Worm (Caenorhabditis elegans) whole organism, L4 larva: ENCODE measurements around the gene F56H9.2.

ENCODE experiments used
- F26F4.8 ChIP-seq: fragments of 200-800 bp; sonication (Bioruptor generic); conservative IDR thresholded peaks from 2 replicates; pipeline ENCODE4 v1.3.6; 2022; ENCODE audit warnings: missing genetic modification characterization, missing compliant biosample characterization
- F44E2.7 ChIP-seq: fragments of 200-800 bp; sonication (Bioruptor generic); IDR thresholded peaks from 2 replicates; pipeline ENCODE4 v2.1.2; 2022; ENCODE audit warnings: missing genetic modification characterization, missing compliant biosample characterization
- F49E8.2 ChIP-seq: sonication (generic microtip); optimal IDR thresholded peaks from 2 replicates; lab custom pipeline; 2016; ENCODE audit warnings: missing compliant biosample characterization, mild to moderate bottlenecking, missing genetic modification characterization, borderline replicate concordance
- R02D3.7 ChIP-seq: fragments of 150-350 bp; sonication (generic microtip); optimal IDR thresholded peaks from 3 replicates; lab custom pipeline; 2014; ENCODE audit warnings: missing biosample characterization, missing genetic modification characterization
- T20F7.1 ChIP-seq: fragments of 200-800 bp; sonication (Bioruptor generic); optimal IDR thresholded peaks from 2 replicates; lab custom pipeline; 2018; ENCODE audit warnings: mild to moderate bottlenecking, missing genetic modification characterization, missing compliant biosample characterization
- Y105C5A.15 ChIP-seq: fragments of 200-800 bp; sonication (Bioruptor generic); IDR thresholded peaks from 2 replicates; pipeline ENCODE4 v1.3.6; 2022; ENCODE audit warnings: missing genetic modification characterization, missing compliant biosample characterization
- Y48G9A.11 ChIP-seq: fragments of 200-800 bp; sonication (Bioruptor generic); IDR thresholded peaks from 2 replicates; pipeline ENCODE4 v1.3.6; 2022; ENCODE audit warnings: missing genetic modification reagents, missing genetic modification characterization, missing compliant biosample characterization
- aha-1 ChIP-seq: fragments of 150-350 bp; peaks from one replicate; lab custom pipeline; 2014; ENCODE audit warnings: missing biosample characterization, missing genetic modification characterization
- ama-1 ChIP-seq: fragments of 150-350 bp; optimal IDR thresholded peaks from 2 replicates; lab custom pipeline; 2014; ENCODE audit warnings: inconsistent platforms, mixed read lengths
- ceh-28 ChIP-seq: fragments of 150-350 bp; optimal IDR thresholded peaks from 2 replicates; lab custom pipeline; 2014; ENCODE audit warnings: missing biosample characterization, missing genetic modification reagents, missing genetic modification characterization
- cey-2 ChIP-seq: sonication (generic microtip); optimal IDR thresholded peaks from 3 replicates; lab custom pipeline; 2017; ENCODE audit warnings: missing genetic modification characterization, mild to moderate bottlenecking, missing compliant biosample characterization, antibody characterized with exemption, borderline replicate concordance; ENCODE audit not compliant: insufficient read depth
- ctbp-1 ChIP-seq: fragments of 200-800 bp; sonication (Bioruptor generic); IDR thresholded peaks from 2 replicates; pipeline ENCODE4 v1.3.6; 2022; ENCODE audit warnings: missing genetic modification reagents, missing genetic modification characterization, missing compliant biosample characterization
- daf-16 ChIP-seq, 3 experiments: sonication (generic microtip); optimal IDR thresholded peaks; 2 replicates each; lab custom pipeline; 2016 to 2017; ENCODE audit warnings: missing genetic modification characterization in 3 of 3, missing genetic modification reagents in 3 of 3, mild to moderate bottlenecking in 2 of 3, missing compliant biosample characterization in 2 of 3, missing biosample characterization in 1 of 3, moderate library complexity in 1 of 3
- dmd-6 ChIP-seq: fragments of 200-800 bp; sonication (Bioruptor generic); IDR thresholded peaks from 2 replicates; pipeline ENCODE4 v1.3.6; 2022; ENCODE audit warnings: missing genetic modification reagents, missing genetic modification characterization, missing compliant biosample characterization
- dve-1 ChIP-seq: sonication (generic microtip); optimal IDR thresholded peaks from 2 replicates; lab custom pipeline; 2017; ENCODE audit warnings: antibody characterized with exemption, mild to moderate bottlenecking, missing genetic modification characterization, missing compliant biosample characterization; ENCODE audit not compliant: insufficient read depth
- hif-1 ChIP-seq, 2 experiments: sonication (generic microtip); optimal IDR thresholded peaks; 2 replicates each; lab custom pipeline; 2016 to 2017; ENCODE audit warnings: missing compliant biosample characterization in 2 of 2, missing genetic modification characterization in 2 of 2, missing genetic modification reagents in 2 of 2, missing genotype in 2 of 2, mild to moderate bottlenecking in 1 of 2
- hlh-11 ChIP-seq: fragments of 200-800 bp; sonication (Bioruptor generic); optimal IDR thresholded peaks from 2 replicates; lab custom pipeline; 2018; ENCODE audit warnings: mild to moderate bottlenecking, missing genetic modification characterization, missing compliant biosample characterization
- hlh-30 ChIP-seq: sonication (generic microtip); optimal IDR thresholded peaks from 2 replicates; lab custom pipeline; 2017; ENCODE audit warnings: antibody characterized with exemption, mild to moderate bottlenecking, missing genetic modification characterization, missing compliant biosample characterization; ENCODE audit not compliant: insufficient read depth
- jun-1 ChIP-seq: fragments of 150-350 bp; optimal IDR thresholded peaks from 2 replicates; lab custom pipeline; 2014; ENCODE audit warnings: missing biosample characterization, missing genetic modification reagents, missing genetic modification characterization
- lin-1 ChIP-seq: fragments of 200-800 bp; sonication (Bioruptor generic); IDR thresholded peaks from 2 replicates; pipeline ENCODE4 v1.3.6; 2022; ENCODE audit warnings: missing genetic modification reagents, missing genetic modification characterization, missing compliant biosample characterization
- lin-13 ChIP-seq: fragments of 150-350 bp; optimal IDR thresholded peaks from 2 replicates; lab custom pipeline; 2014; ENCODE audit warnings: missing biosample characterization, missing genetic modification reagents, missing genetic modification characterization
- lin-39 ChIP-seq: fragments of 150-350 bp; optimal IDR thresholded peaks from 2 replicates; lab custom pipeline; 2014; ENCODE audit warnings: missing biosample characterization, missing genetic modification reagents, missing genetic modification characterization
- lir-3 ChIP-seq: sonication (generic microtip); optimal IDR thresholded peaks from 2 replicates; lab custom pipeline; 2016; ENCODE audit warnings: mild to moderate bottlenecking, missing genetic modification characterization, missing compliant biosample characterization
- lsy-2 ChIP-seq, 2 experiments: fragments of 150-350 bp in 1 of 2; sonication (generic microtip) in 1 of 2; optimal IDR thresholded peaks; 2 replicates each; lab custom pipeline; 2014 to 2017; ENCODE audit warnings: missing biosample characterization in 2 of 2, missing genetic modification characterization in 2 of 2
- mdl-1 ChIP-seq, 2 experiments: fragments of 150-350 bp in 1 of 2; sonication (generic microtip) in 1 of 2; optimal IDR thresholded peaks; 2 replicates each; lab custom pipeline; 2014 to 2017; ENCODE audit warnings: missing biosample characterization in 2 of 2, missing genetic modification characterization in 2 of 2
- mdt-29 ChIP-seq: fragments of 200-800 bp; sonication (Bioruptor generic); IDR thresholded peaks from 2 replicates; pipeline ENCODE4 v1.3.6; 2022; ENCODE audit warnings: missing genetic modification reagents, missing genetic modification characterization, missing compliant biosample characterization
- mep-1 ChIP-seq: fragments of 150-350 bp; sonication (generic microtip); optimal IDR thresholded peaks from 3 replicates; lab custom pipeline; 2014; ENCODE audit warnings: missing biosample characterization, missing genetic modification characterization
- mxl-2 ChIP-seq: fragments of 200-800 bp; sonication (Bioruptor generic); conservative IDR thresholded peaks from 2 replicates; pipeline ENCODE4 v1.3.6; 2022; ENCODE audit warnings: missing genetic modification reagents, missing genetic modification characterization, missing compliant biosample characterization
- mxl-3 ChIP-seq: fragments of 200-800 bp; sonication (Bioruptor generic); optimal IDR thresholded peaks from 2 replicates; lab custom pipeline; 2018; ENCODE audit warnings: mild to moderate bottlenecking, missing genetic modification characterization, missing compliant biosample characterization
- nhr-10 ChIP-seq: fragments of 150-350 bp; optimal IDR thresholded peaks from 2 replicates; lab custom pipeline; 2014; ENCODE audit warnings: missing biosample characterization, missing genetic modification characterization
- nhr-102 ChIP-seq: sonication (generic microtip); optimal IDR thresholded peaks from 2 replicates; lab custom pipeline; 2016; ENCODE audit warnings: mild to moderate bottlenecking, missing genetic modification characterization, moderate library complexity, missing compliant biosample characterization
- nhr-11 ChIP-seq: fragments of 150-350 bp; optimal IDR thresholded peaks from 2 replicates; lab custom pipeline; 2014; ENCODE audit warnings: missing biosample characterization, missing genetic modification characterization
- nhr-111 ChIP-seq: fragments of 200-800 bp; sonication (Bioruptor generic); optimal IDR thresholded peaks from 2 replicates; lab custom pipeline; 2018; ENCODE audit warnings: mild to moderate bottlenecking, missing genetic modification characterization, missing compliant biosample characterization
- nhr-28 ChIP-seq: fragments of 150-350 bp; optimal IDR thresholded peaks from 2 replicates; lab custom pipeline; 2014; ENCODE audit warnings: missing biosample characterization, missing genetic modification characterization
- nhr-41 ChIP-seq: fragments of 200-800 bp; sonication (Bioruptor generic); IDR thresholded peaks from 2 replicates; pipeline ENCODE4 v1.3.6; 2022; ENCODE audit warnings: missing genetic modification reagents, missing genetic modification characterization, missing compliant biosample characterization
- nhr-42 ChIP-seq: fragments of 200-800 bp; sonication (Bioruptor generic); IDR thresholded peaks from 2 replicates; pipeline ENCODE4 v1.3.6; 2022; ENCODE audit warnings: missing genetic modification characterization, missing compliant biosample characterization
- nhr-48 ChIP-seq: sonication (generic microtip); optimal IDR thresholded peaks from 2 replicates; lab custom pipeline; 2016; ENCODE audit warnings: mild to moderate bottlenecking, missing genetic modification characterization, missing compliant biosample characterization
- nhr-76 ChIP-seq: fragments of 150-350 bp; optimal IDR thresholded peaks from 2 replicates; lab custom pipeline; 2014; ENCODE audit warnings: missing biosample characterization, missing genetic modification characterization
- nhr-77 ChIP-seq: fragments of 150-350 bp; optimal IDR thresholded peaks from 2 replicates; lab custom pipeline; 2014; ENCODE audit warnings: missing biosample characterization, missing genetic modification characterization
- pha-4 ChIP-seq, 2 experiments: fragments of 150-350 bp in 1 of 2; fragments of 200-800 bp in 1 of 2; sonication (Bioruptor generic) in 1 of 2; IDR thresholded peaks in 1 of 2; optimal IDR thresholded peaks in 1 of 2; 2 replicates each; pipeline versions ENCODE4 v1.3.6 to Lab custom; 2014 to 2022; ENCODE audit warnings: missing genetic modification characterization in 2 of 2, missing genetic modification reagents in 2 of 2, missing biosample characterization in 1 of 2, missing compliant biosample characterization in 1 of 2
- rbr-2 ChIP-seq: sonication (generic microtip); optimal IDR thresholded peaks from 2 replicates; lab custom pipeline; 2016; ENCODE audit warnings: missing genotype, missing genetic modification characterization, missing compliant biosample characterization
- saeg-2 ChIP-seq: fragments of 200-800 bp; sonication (Bioruptor generic); IDR thresholded peaks from 2 replicates; pipeline ENCODE4 v1.3.6; 2022; ENCODE audit warnings: missing genetic modification reagents, missing genetic modification characterization, missing compliant biosample characterization
- skn-1 ChIP-seq: fragments of 150-350 bp; optimal IDR thresholded peaks from 2 replicates; lab custom pipeline; 2014; ENCODE audit warnings: missing biosample characterization, missing genetic modification characterization
- tra-1 ChIP-seq: fragments of 200-800 bp; sonication (Bioruptor generic); IDR thresholded peaks from 2 replicates; pipeline ENCODE4 v1.3.6; 2022; ENCODE audit warnings: missing genetic modification reagents, missing genetic modification characterization, missing compliant biosample characterization
- unc-62 ChIP-seq, 3 experiments: fragments of 150-350 bp in 1 of 3; sonication (generic microtip); optimal IDR thresholded peaks in 2 of 3; peaks in 1 of 3; 1 replicate in 1 of 3; 2 replicates in 2 of 3; lab custom pipeline; 2014 to 2017; ENCODE audit warnings: missing biosample characterization in 3 of 3, missing genetic modification characterization in 3 of 3, missing genetic modification reagents in 3 of 3, missing genotype in 1 of 3
- zfp-3 ChIP-seq: fragments of 200-800 bp; sonication (Bioruptor generic); conservative IDR thresholded peaks from 2 replicates; pipeline ENCODE4 v1.3.6; 2022; ENCODE audit warnings: missing genetic modification reagents, missing genetic modification characterization, missing compliant biosample characterization
- zip-11 ChIP-seq: fragments of 200-800 bp; sonication (Bioruptor generic); IDR thresholded peaks from 2 replicates; pipeline ENCODE4 v1.3.6; 2022; ENCODE audit warnings: missing genetic modification characterization, missing compliant biosample characterization
- ztf-7 ChIP-seq: fragments of 150-350 bp; optimal IDR thresholded peaks from 2 replicates; lab custom pipeline; 2014; ENCODE audit warnings: missing biosample characterization, missing genetic modification characterization

F56H9.2 gene

ce11 chrV:12637238-12637690 lies at the start of gene F56H9.2:
F56H9.2 (plus strand) TSS chrV:12637663.
- TF ChIP-seq mxl-2 (GFP tag; lab: Robert Waterston, UW) (peak; percentile 99), Y105C5A.15 (no peak), mdt-29 (GFP tag; lab: Robert Waterston, UW) (peak; percentile 36; the same call in 1 of the 2 replicates), dve-1 (tag; lab: Kevin White, UChicago) (peak; percentile 86), lir-3 (tag; lab: Kevin White, UChicago) (no peak), zfp-3 (GFP tag; lab: Robert Waterston, UW) (no peak; the same call in 1 of the 2 replicates), ceh-28 (tag; lab: Kevin White, UChicago) (no peak), Y48G9A.11 (GFP tag; lab: Robert Waterston, UW) (no peak), unc-62 (GFP tag; optimal IDR thresholded peaks at IDR 0.05 in 1 of 2; lab: Kevin White, UChicago) (peak in 1 of 2 experiments; percentile 98), unc-62 (tag; optimal IDR thresholded peaks at IDR 0.05; lab: Kevin White, UChicago) (no peak), nhr-28 (tag; lab: Kevin White, UChicago) (peak; percentile 51), lin-39 (no peak), rbr-2 (tag; lab: Kevin White, UChicago) (peak; percentile 48), aha-1 (tag; lab: Kevin White, UChicago) (peak; percentile 97), ctbp-1 (0 out of 2 replicates have a peak, but pooled peaks have one; percentile 12), hlh-30 (tag; lab: Kevin White, UChicago) (peak; percentile 94), nhr-76 (no peak), hlh-11 (tag; lab: Kevin White, UChicago) (peak; percentile 95), ztf-7 (tag; lab: Kevin White, UChicago) (peak; percentile 50), F26F4.8 (GFP tag; lab: Robert Waterston, UW) (no peak), pha-4 (GFP tag; IDR thresholded peaks at IDR 0.05; lab: Robert Waterston, UW) (peak; percentile 55; the same call in 1 of the 2 replicates), pha-4 (tag; optimal IDR thresholded peaks at IDR 0.05; lab: Kevin White, UChicago) (no peak), nhr-102 (tag; lab: Kevin White, UChicago) (peak; percentile 66), nhr-77 (peak; percentile 59), nhr-41 (GFP tag; lab: Robert Waterston, UW) (0 out of 2 replicates have a peak, but pooled peaks have one; percentile 18), jun-1 (tag; lab: Kevin White, UChicago) (peak; percentile 23), zip-11 (GFP tag; lab: Robert Waterston, UW) (no peak), ama-1 (lab: Kevin White, UChicago) (peak; percentile 69), nhr-11 (tag; lab: Kevin White, UChicago) (peak; percentile 28), nhr-48 (peak; percentile 96), daf-16 (GFP tag; optimal IDR thresholded peaks at IDR 0.05; lab: Kevin White, UChicago) (peak; percentile 52 to 55), daf-16 (tag; optimal IDR thresholded peaks at IDR 0.05; lab: Kevin White, UChicago) (peak; percentile 94), T20F7.1 (peak; percentile 46), tra-1 (GFP tag; lab: Robert Waterston, UW) (peak; percentile 80; the same call in 1 of the 2 replicates), nhr-10 (tag; lab: Kevin White, UChicago) (peak; percentile 30), nhr-111 (GFP tag; lab: Kevin White, UChicago) (no peak), F44E2.7 (GFP tag; lab: Robert Waterston, UW) (no peak), cey-2 (tag; lab: Kevin White, UChicago) (peak; percentile 49), mdl-1 (tag; optimal IDR thresholded peaks at IDR 0.05; lab: Kevin White, UChicago) (peak; percentile 32 to 85), lsy-2 (tag; optimal IDR thresholded peaks at IDR 0.05; lab: Kevin White, UChicago) (peak; percentile 59 to 60), lin-1 (GFP tag; lab: Robert Waterston, UW) (peak; percentile 60; the same call in 1 of the 2 replicates), hif-1 (tag; optimal IDR thresholded peaks at IDR 0.05; lab: Kevin White, UChicago) (peak in 1 of 2 experiments; percentile 30), lin-13 (GFP tag; lab: Kevin White, UChicago) (peak; percentile 8), R02D3.7 (tag; lab: Kevin White, UChicago) (no peak), nhr-42 (GFP tag; lab: Robert Waterston, UW) (no peak), dmd-6 (GFP tag; lab: Robert Waterston, UW) (peak; percentile 98), mxl-3 (GFP tag; lab: Kevin White, UChicago) (peak; percentile 94), skn-1 (tag; lab: Kevin White, UChicago) (no peak), saeg-2 (GFP tag; lab: Robert Waterston, UW) (peak; percentile 74; the same call in 1 of the 2 replicates), mep-1 (tag; lab: Kevin White, UChicago) (peak; percentile 76), F49E8.2 (tag; lab: Kevin White, UChicago) (no peak)
